Worm (Caenorhabditis elegans): ENCODE data around the gene tag-191.

DNA sequence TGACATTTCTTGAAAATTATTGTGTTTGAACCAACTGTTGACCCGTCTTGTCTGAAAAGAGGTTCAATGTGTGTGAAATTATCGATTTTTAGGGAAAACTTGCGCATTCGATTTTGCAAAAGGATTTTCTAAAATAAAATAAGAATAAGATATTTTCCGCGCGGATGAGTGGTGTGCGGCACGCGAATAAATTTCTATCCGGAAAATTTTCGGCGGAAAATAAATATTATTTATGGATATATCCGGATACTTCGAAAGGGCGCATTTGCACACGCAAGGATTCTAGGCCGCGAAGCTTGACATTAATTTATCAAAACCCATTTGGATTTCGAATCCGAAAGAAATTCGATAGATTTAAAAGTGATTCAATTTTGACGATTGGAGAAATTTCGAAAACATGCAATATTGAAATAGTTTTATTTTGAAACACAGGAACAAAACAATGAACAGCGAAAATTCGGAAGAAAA is 9.7 kb upstream of the tag-191 start, which contains the start of gene rike-1:
- TF ChIP-seq K09A11.1 (tag; optimal IDR thresholded peaks at IDR 0.05; ENCODE audit: insufficient read depth) (no peak), ama-1 (optimal IDR thresholded peaks at IDR 0.05) (no peak), elt-2 (tag; optimal IDR thresholded peaks at IDR 0.05) (no peak), hlh-30 (tag; optimal IDR thresholded peaks at IDR 0.05; ENCODE audit: insufficient read depth) (no peak), pag-3 (tag; optimal IDR thresholded peaks at IDR 0.05; ENCODE audit: borderline replicate concordance) (no peak), ceh-34 (tag; optimal IDR thresholded peaks at IDR 0.05) (no peak), unc-3 (GFP tag; conservative IDR thresholded peaks at IDR 0.05) (no peak), unc-3 (tag; optimal IDR thresholded peaks at IDR 0.05) (no peak), sox-2 (GFP tag; IDR thresholded peaks at IDR 0.05) (no peak), ceh-48 (tag; optimal IDR thresholded peaks at IDR 0.05) (no peak), madf-2 (tag; optimal IDR thresholded peaks at IDR 0.05) (no peak), F13H6.1 (tag; optimal IDR thresholded peaks at IDR 0.05) (no peak), pqm-1 (tag; optimal IDR thresholded peaks at IDR 0.05) (no peak)
